Fruit fly (Drosophila melanogaster): ENCODE measurements around the gene CG10068.

DNA sequence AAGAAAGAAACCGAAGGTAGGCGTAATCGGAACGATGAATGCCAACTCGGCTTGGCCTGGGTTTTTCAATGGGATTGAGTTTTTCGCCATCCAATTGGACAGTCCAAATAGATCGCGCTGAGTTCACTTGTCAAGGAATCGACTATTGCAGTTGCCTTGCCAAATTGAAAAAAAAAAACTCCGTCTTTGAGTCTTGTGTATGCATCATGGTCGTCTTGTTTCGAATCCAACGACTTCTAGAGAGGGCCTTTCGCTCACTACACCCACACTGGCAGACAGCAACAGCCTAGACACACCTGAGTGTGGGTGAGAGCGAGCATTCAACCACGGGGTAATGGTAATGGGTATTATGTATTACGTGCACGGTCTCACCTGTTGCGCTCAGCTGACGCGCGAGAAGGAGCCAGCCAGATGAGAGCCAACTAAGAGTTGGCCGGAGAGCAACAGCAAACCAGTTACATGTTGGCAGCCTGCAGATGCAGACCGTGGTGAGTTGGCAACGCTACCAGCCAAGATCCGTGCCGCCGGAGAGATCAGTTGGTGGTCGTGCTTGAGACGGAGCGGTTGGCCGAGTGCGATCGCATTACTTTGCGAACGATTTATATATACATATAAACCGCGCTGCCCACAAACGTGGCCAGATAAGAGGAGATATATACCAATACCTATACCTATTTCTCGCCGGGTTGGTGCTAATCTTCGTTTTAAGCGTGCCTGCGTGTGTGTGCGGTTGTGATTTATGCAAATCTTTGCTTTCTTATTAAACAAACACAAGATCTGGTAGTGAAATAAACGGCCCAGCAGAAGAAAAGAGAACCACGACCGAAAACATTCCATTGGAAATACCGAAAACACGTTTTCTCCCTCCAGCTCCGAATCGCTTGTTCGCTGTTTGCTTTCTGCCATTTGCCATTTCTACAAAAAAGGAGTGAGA, 34.8 kb upstream of the CG10068 start, which contains the start of gene sas:
- TF ChIP-seq Sox15 (GFP tag; optimal IDR thresholded peaks at IDR 0.05) (no peak), svp (GFP tag) (no peak)
